Worm (Caenorhabditis elegans): ENCODE measurements around the gene F09G8.10.
A peak's percentile ranks its signal among the peaks of the same experiment; 100 is the strongest.

Gene F09G8.10

ce11 chrIII:8268296-8268695 is 3.7 kb downstream of the F09G8.10 start, which contains the start of the genes F09G8.7 and crn-7:
TSS of gene F09G8.7 (minus strand) at chrIII:8268355.
TSS of gene crn-7 (plus strand) at chrIII:8268531.
- TF ChIP-seq dao-5 (tag; optimal IDR thresholded peaks at IDR 0.05) (no peak), W03F9.2 (tag; optimal IDR thresholded peaks at IDR 0.05) (no peak), him-1 (tag; optimal IDR thresholded peaks at IDR 0.05) (no peak)

- no peak for TF ChIP-seq him-1 (tag; optimal IDR thresholded peaks at IDR 0.05)
- TF ChIP-seq dao-5 (tag; optimal IDR thresholded peaks at IDR 0.05): no peak
- peak; percentile 13 for TF ChIP-seq W03F9.2 (tag; optimal IDR thresholded peaks at IDR 0.05)
Observed at ce11 chrIII:8265753-8266152, 6.2 kb downstream of the F09G8.10 start, which contains the start of gene mrps-9. TSS of gene mrps-9 (plus strand) at chrIII:8266062.

- TF ChIP-seq dao-5 (tag; optimal IDR thresholded peaks at IDR 0.05) (no peak), him-1 (tag; optimal IDR thresholded peaks at IDR 0.05) (no peak), W03F9.2 (tag; optimal IDR thresholded peaks at IDR 0.05) (no peak)
Observed at ce11 chrIII:8263377-8263776, 8.6 kb downstream of the F09G8.10 start, which contains the start of gene col-91. TSS of gene col-91 (minus strand) at chrIII:8263664.

- no peak for TF ChIP-seq dao-5 (tag; optimal IDR thresholded peaks at IDR 0.05)
- no peak for TF ChIP-seq W03F9.2 (tag; optimal IDR thresholded peaks at IDR 0.05)
- TF ChIP-seq him-1 (tag; optimal IDR thresholded peaks at IDR 0.05): no peak
Observed at ce11 chrIII:8262599-8262998, 9.4 kb downstream of the F09G8.10 start.

DNA sequence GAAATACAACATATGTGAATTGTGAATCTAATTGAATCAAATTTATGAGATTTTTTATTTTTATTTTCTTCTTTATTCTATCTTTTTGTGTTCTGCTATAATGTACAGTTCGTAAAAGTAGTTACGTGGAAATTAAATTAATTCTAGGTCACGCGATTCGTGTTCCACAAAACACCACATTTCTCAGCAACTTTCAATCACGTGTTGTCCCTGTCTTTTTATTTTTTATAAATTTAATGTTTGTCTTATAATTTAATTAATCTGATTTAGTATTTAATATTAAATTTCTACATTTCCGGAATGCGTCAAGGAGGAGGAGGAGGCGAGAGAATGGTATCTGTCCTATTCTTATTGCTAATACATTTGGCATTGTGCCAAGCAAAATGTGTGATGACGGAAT is 13.9 kb downstream of the F09G8.10 start, which contains the start of gene ncr-2:
ncr-2 (plus strand) TSS at position 301 of the 400 bp plus-strand sequence.
- no peak for TF ChIP-seq dao-5 (tag; optimal IDR thresholded peaks at IDR 0.05)
- no peak for TF ChIP-seq W03F9.2 (tag; optimal IDR thresholded peaks at IDR 0.05)
- TF ChIP-seq him-1 (tag; optimal IDR thresholded peaks at IDR 0.05): no peak

DNA sequence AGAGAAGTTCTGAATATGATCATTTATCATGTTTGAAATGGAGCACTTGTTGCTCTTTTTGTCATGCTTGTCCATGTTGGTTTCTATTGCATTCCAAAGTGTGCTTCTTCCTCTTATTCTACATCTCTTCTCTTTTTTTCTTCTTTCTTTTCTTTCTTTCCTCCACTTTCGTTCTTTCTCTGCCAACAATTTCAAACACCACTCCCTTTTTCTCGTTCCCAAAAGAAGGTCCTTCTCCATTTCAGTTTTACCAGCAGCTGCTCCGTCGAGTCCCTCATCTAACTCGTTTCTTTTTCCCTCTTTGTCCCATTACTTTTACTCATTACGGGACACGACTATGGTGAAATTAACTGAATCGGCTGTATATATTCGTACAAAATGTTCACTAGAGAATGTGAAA is 17.0 kb downstream of the F09G8.10 start, which contains the start of gene F09G8.5:
F09G8.5 (plus strand) TSS at position 38 of the 400 bp plus-strand sequence.
- TF ChIP-seq him-1 (tag; optimal IDR thresholded peaks at IDR 0.05) (no peak), W03F9.2 (tag; optimal IDR thresholded peaks at IDR 0.05) (no peak), dao-5 (tag; optimal IDR thresholded peaks at IDR 0.05) (no peak)

DNA sequence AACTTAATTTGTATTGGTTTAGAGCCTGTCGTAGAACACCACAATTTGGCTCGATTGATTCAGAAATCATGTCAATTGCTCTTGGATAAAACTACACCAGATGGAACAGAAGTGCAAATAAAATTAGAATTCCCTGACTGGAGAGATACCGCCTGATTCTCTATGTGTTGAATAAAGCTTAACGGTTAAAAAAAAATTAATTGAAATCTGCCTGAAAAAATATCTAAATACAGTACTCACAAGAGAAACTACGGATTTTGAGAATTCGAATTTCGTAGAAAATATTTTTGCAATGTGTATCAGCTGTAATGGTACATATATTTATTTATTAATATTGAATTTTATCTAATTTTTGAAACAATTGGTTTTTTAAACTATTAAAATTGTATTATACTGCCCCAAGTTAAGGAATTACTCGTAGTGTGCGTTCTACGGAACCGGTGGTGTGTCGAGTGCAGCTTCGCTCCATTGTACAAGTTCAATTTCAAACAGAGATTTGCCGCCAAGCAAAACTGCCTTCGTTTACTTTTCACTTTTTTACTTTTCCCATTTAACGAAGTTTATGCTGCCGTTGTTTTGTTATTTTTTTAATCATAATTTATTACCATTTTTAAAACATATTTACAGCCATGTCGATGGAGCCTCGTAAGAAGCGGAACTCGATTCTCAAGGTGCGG is 21.8 kb downstream of the F09G8.10 start, which contains the start of gene knl-1:
knl-1 (plus strand) TSS at position 626 of the 677 bp plus-strand sequence.
- peak; percentile 50 for TF ChIP-seq W03F9.2 (tag; optimal IDR thresholded peaks at IDR 0.05)
- TF ChIP-seq him-1 (tag; optimal IDR thresholded peaks at IDR 0.05): no peak

ce11 chrIII:8249381-8249780 is 22.6 kb downstream of the F09G8.10 start, which contains the start of the genes C02F5.10 and C02F5.2:
TSS of gene C02F5.10 (minus strand) at chrIII:8249481.
TSS of gene C02F5.2 (plus strand) at chrIII:8249619.
- TF ChIP-seq him-1 (tag; optimal IDR thresholded peaks at IDR 0.05) (no peak), W03F9.2 (tag; optimal IDR thresholded peaks at IDR 0.05) (no peak), dao-5 (tag; optimal IDR thresholded peaks at IDR 0.05) (no peak)

DNA sequence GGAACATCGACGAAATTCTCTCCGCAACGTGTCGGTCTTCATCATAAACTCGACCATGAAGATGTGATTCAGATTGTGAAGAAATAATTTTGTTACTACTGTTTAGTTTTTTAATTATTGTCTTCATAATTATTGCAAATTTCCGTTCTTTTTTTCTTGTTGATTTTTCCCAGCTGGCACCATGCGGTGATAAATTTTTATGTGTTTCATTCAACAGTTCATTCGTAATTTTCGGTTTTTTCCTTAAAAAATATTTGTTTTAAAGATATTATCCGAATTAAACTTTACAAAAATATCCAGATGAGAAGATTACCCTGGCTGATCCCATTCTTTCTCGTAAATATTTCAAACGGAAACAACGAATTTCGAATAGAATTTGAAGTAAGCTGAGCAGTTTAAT is 24.9 kb downstream of the F09G8.10 start, which contains the start of gene C02F5.13:
C02F5.13 (plus strand) TSS at position 301 of the 400 bp plus-strand sequence.
- TF ChIP-seq him-1 (tag; optimal IDR thresholded peaks at IDR 0.05): no peak
- TF ChIP-seq W03F9.2 (tag; optimal IDR thresholded peaks at IDR 0.05): no peak
- TF ChIP-seq dao-5 (tag; optimal IDR thresholded peaks at IDR 0.05): no peak

DNA sequence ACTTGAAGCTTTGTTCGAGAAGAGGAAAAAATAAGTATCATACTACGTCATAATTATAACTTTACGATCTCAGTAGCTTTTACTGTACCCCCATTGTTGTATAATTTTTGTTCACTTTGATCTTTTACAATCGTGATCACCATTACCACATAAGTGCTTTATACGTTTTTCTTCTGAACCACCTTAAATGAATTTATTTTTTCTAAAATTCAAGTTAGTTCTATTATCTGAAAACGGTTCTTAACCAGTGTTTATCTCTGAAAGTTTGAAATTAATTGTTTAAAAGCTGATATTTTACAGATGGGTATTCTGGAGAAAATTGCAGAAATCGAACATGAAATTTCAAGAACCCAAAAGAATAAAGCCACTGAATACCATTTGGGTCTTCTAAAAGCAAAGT is 26.4 kb downstream of the F09G8.10 start, which contains the start of gene C02F5.3:
C02F5.3 (plus strand) TSS at position 301 of the 400 bp plus-strand sequence.
- TF ChIP-seq him-1 (tag; optimal IDR thresholded peaks at IDR 0.05) (no peak), dao-5 (tag; optimal IDR thresholded peaks at IDR 0.05) (no peak), W03F9.2 (tag; optimal IDR thresholded peaks at IDR 0.05) (no peak)

ce11 chrIII:8244052-8244451 is 27.9 kb downstream of the F09G8.10 start, which contains the start of the genes pbs-6 and cids-1:
TSS of gene pbs-6 (minus strand) at chrIII:8244092.
TSS of gene cids-1 (plus strand) at chrIII:8244445.
- no peak for TF ChIP-seq dao-5 (tag; optimal IDR thresholded peaks at IDR 0.05)
- no peak for TF ChIP-seq W03F9.2 (tag; optimal IDR thresholded peaks at IDR 0.05)
- TF ChIP-seq him-1 (tag; optimal IDR thresholded peaks at IDR 0.05): no peak

DNA sequence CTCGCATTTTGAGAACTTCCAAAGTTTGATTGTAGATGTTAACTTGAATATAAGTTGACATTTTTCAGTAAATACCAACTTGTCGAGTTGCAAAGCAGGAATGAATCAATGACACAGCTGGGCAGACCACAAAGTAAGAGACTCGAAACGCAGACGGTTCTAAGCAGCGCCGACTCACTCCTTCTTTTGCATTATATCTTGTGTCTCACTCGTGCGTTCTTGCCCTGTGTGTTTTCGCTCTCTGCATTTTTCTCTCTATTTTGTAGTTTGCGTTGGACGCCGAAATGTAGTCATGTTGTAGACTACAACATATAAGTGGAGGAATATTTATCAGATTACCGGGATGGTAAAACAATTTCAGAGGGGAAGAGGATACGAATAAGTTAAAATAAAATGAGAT is 29.2 kb downstream of the F09G8.10 start, which contains the start of gene C02F5.12:
C02F5.12 (minus strand) TSS at position 221 of the 400 bp plus-strand sequence.
- TF ChIP-seq him-1 (tag; optimal IDR thresholded peaks at IDR 0.05) (no peak), dao-5 (tag; optimal IDR thresholded peaks at IDR 0.05) (no peak), W03F9.2 (tag; optimal IDR thresholded peaks at IDR 0.05) (no peak)

DNA sequence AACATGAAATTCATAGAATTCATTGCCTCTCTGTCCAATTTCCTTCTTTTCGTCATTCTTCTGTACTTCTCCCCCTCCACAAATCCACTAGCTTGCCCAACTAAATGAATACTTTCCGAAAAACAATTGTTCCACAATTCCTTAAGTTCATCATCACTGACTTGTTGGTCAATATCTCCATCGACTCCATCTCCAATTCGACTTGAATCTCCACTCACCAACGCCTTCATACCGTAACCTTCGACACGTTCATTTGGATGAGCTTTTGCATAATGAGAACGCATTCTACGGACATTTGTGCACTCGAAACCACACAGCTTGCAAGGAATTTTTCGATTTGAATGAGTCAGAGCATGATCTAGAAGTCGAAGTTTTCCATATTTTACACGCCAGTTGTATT is 31.0 kb downstream of the F09G8.10 start:
- TF ChIP-seq W03F9.2 (tag; optimal IDR thresholded peaks at IDR 0.05) (no peak), him-1 (tag; optimal IDR thresholded peaks at IDR 0.05) (no peak), dao-5 (tag; optimal IDR thresholded peaks at IDR 0.05) (no peak)

DNA sequence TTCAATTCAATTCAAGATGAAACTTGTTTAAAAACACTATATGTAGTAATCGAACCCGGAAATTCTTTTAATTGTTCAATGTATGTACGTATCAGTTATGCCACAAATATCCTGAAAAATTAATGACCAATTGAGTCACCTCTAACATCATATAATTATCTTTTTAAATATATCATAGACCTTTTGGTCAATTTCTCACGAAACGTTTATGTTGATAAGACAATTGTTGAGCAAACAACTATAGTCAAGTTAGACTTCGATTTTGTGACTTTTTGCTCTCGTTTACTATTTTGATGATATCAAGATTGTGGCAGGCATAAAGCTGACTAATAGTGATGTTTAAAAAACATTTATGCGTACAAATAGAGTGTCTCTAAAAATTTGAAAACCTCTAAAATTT is 31.7 kb downstream of the F09G8.10 start:
- TF ChIP-seq dao-5 (tag; optimal IDR thresholded peaks at IDR 0.05) (no peak), W03F9.2 (tag; optimal IDR thresholded peaks at IDR 0.05) (no peak), him-1 (tag; optimal IDR thresholded peaks at IDR 0.05) (no peak)
